Worm (Caenorhabditis elegans) whole organism, young adult: ENCODE results near the gene C14C6.3.

Experiments
- B0336.3 ChIP-seq: fragments of 200-800 bp; sonication (Bioruptor generic); IDR thresholded peaks from 2 replicates; pipeline ENCODE4 v1.3.6; 2022; ENCODE audit warnings: missing genetic modification characterization, missing compliant biosample characterization
- D2030.7 ChIP-seq: fragments of 200-800 bp; sonication (Bioruptor generic); IDR thresholded peaks from 2 replicates; pipeline ENCODE4 v1.3.6; 2022; ENCODE audit warnings: missing genetic modification reagents, missing genetic modification characterization, missing compliant biosample characterization
- F55B11.4 ChIP-seq: sonication (generic microtip); optimal IDR thresholded peaks from 2 replicates; lab custom pipeline; 2016; ENCODE audit warnings: missing compliant biosample characterization, missing genetic modification characterization, borderline replicate concordance; ENCODE audit not compliant: insufficient read depth
- F57C9.4 ChIP-seq: sonication (generic microtip); optimal IDR thresholded peaks from 2 replicates; lab custom pipeline; 2017; ENCODE audit warnings: mild to moderate bottlenecking, missing genetic modification characterization, missing compliant biosample characterization
- Y53F4B.3 ChIP-seq: fragments of 200-800 bp; sonication (Bioruptor generic); IDR thresholded peaks from 2 replicates; pipeline ENCODE4 v1.3.6; 2022; ENCODE audit warnings: missing genetic modification reagents, missing genetic modification characterization, missing compliant biosample characterization
- Y56A3A.18 ChIP-seq: fragments of 200-800 bp; sonication (Bioruptor generic); IDR thresholded peaks from 2 replicates; pipeline ENCODE4 v1.3.6; 2022; ENCODE audit warnings: missing genetic modification reagents, missing genetic modification characterization, missing compliant biosample characterization
- Y79H2A.3 ChIP-seq: fragments of 200-800 bp; sonication (Bioruptor generic); conservative IDR thresholded peaks from 2 replicates; pipeline ENCODE4 v1.3.6; 2022; ENCODE audit warnings: missing genetic modification reagents, missing genetic modification characterization, missing compliant biosample characterization
- aptf-3 ChIP-seq: fragments of 200-800 bp; sonication (Bioruptor generic); IDR thresholded peaks from 2 replicates; pipeline ENCODE4 v1.3.6; 2022; ENCODE audit warnings: missing genetic modification characterization, missing compliant biosample characterization
- attf-5 ChIP-seq: fragments of 200-800 bp; sonication (Bioruptor generic); optimal IDR thresholded peaks from 2 replicates; lab custom pipeline; 2018; ENCODE audit warnings: mild to moderate bottlenecking, missing genetic modification characterization, missing compliant biosample characterization
- bed-1 ChIP-seq: fragments of 200-800 bp; sonication (Bioruptor generic); IDR thresholded peaks from 2 replicates; pipeline ENCODE4 v1.3.6; 2022; ENCODE audit warnings: missing genetic modification reagents, missing genetic modification characterization, missing compliant biosample characterization
- bed-2 ChIP-seq: fragments of 200-800 bp; sonication (Bioruptor generic); IDR thresholded peaks from 2 replicates; pipeline ENCODE4 v1.3.6; 2022; ENCODE audit warnings: missing genetic modification reagents, missing genetic modification characterization, missing compliant biosample characterization
- cebp-1 ChIP-seq, 2 experiments: fragments of 200-800 bp in 1 of 2; sonication (Bioruptor generic) in 1 of 2; sonication (generic microtip) in 1 of 2; IDR thresholded peaks in 1 of 2; optimal IDR thresholded peaks in 1 of 2; 2 replicates each; pipeline versions ENCODE4 v1.3.6 to Lab custom; 2017 to 2022; ENCODE audit warnings: missing compliant biosample characterization in 2 of 2, missing genetic modification characterization in 2 of 2, mild to moderate bottlenecking in 1 of 2, missing genetic modification reagents in 1 of 2, moderate library complexity in 1 of 2
- chd-7 ChIP-seq: sonication (generic microtip); optimal IDR thresholded peaks from 2 replicates; lab custom pipeline; 2016; ENCODE audit warnings: mild to moderate bottlenecking, missing genetic modification characterization, moderate library complexity, missing compliant biosample characterization
- dox-1 ChIP-seq: fragments of 200-800 bp; sonication (Bioruptor generic); IDR thresholded peaks from 2 replicates; pipeline ENCODE4 v1.3.6; 2022; ENCODE audit warnings: missing genetic modification reagents, missing genetic modification characterization, missing compliant biosample characterization
- egl-18 ChIP-seq: fragments of 200-800 bp; sonication (Bioruptor generic); IDR thresholded peaks from 2 replicates; pipeline ENCODE4 v1.3.6; 2022; ENCODE audit warnings: missing genetic modification reagents, missing genetic modification characterization, missing compliant biosample characterization
- ekl-4 ChIP-seq: fragments of 200-800 bp; sonication (Bioruptor generic); IDR thresholded peaks from 2 replicates; pipeline ENCODE4 v1.3.6; 2022; ENCODE audit warnings: missing genetic modification reagents, missing genetic modification characterization, missing compliant biosample characterization
- fkh-3 ChIP-seq: sonication (generic microtip); optimal IDR thresholded peaks from 2 replicates; lab custom pipeline; 2016; ENCODE audit warnings: mild to moderate bottlenecking, missing genetic modification characterization, missing compliant biosample characterization
- hmg-20 ChIP-seq: fragments of 200-800 bp; sonication (Bioruptor generic); IDR thresholded peaks from 2 replicates; pipeline ENCODE4 v1.3.6; 2022; ENCODE audit warnings: missing genetic modification reagents, missing genetic modification characterization, missing compliant biosample characterization
- hrde-1 ChIP-seq: sonication (generic microtip); optimal IDR thresholded peaks from 2 replicates; lab custom pipeline; 2016; ENCODE audit warnings: missing genetic modification characterization, mild to moderate bottlenecking, missing compliant biosample characterization, moderate library complexity, missing genotype, missing genetic modification reagents, borderline replicate concordance
- lag-1 ChIP-seq: fragments of 200-800 bp; sonication (Bioruptor generic); IDR thresholded peaks from 2 replicates; pipeline ENCODE4 v1.3.6; 2022; ENCODE audit warnings: missing genetic modification reagents, missing genetic modification characterization, missing compliant biosample characterization
- lin-40 ChIP-seq: sonication (generic microtip); optimal IDR thresholded peaks from 2 replicates; lab custom pipeline; 2016; ENCODE audit warnings: missing genetic modification characterization, mild to moderate bottlenecking, missing compliant biosample characterization, missing genotype, missing genetic modification reagents
- lsy-27 ChIP-seq: sonication (generic microtip); optimal IDR thresholded peaks from 2 replicates; lab custom pipeline; 2017; ENCODE audit warnings: missing genetic modification characterization, mild to moderate bottlenecking, missing compliant biosample characterization, antibody characterized with exemption, missing genotype, borderline replicate concordance; ENCODE audit not compliant: insufficient read depth
- madf-6 ChIP-seq: fragments of 200-800 bp; sonication (Bioruptor generic); IDR thresholded peaks from 2 replicates; pipeline ENCODE4 v1.3.6; 2022; ENCODE audit warnings: missing genetic modification reagents, missing genetic modification characterization, missing compliant biosample characterization
- mcd-1 ChIP-seq: fragments of 200-800 bp; sonication (Bioruptor generic); IDR thresholded peaks from 2 replicates; pipeline ENCODE4 v1.3.6; 2022; ENCODE audit warnings: missing genetic modification reagents, missing genetic modification characterization, missing compliant biosample characterization
- nhr-80 ChIP-seq: sonication (generic microtip); optimal IDR thresholded peaks from 2 replicates; lab custom pipeline; 2016; ENCODE audit warnings: missing genetic modification characterization, missing compliant biosample characterization
- rcor-1 ChIP-seq: fragments of 200-800 bp; sonication (Bioruptor generic); IDR thresholded peaks from 2 replicates; pipeline ENCODE4 v1.3.6; 2022; ENCODE audit warnings: missing genetic modification reagents, missing genetic modification characterization, missing compliant biosample characterization
- repo-1 ChIP-seq: sonication (generic microtip); optimal IDR thresholded peaks from 2 replicates; lab custom pipeline; 2017; ENCODE audit warnings: mild to moderate bottlenecking, missing genetic modification characterization, missing compliant biosample characterization
- snpc-1.3 ChIP-seq: sonication (generic microtip); optimal IDR thresholded peaks from 2 replicates; lab custom pipeline; 2017; ENCODE audit warnings: missing genetic modification characterization, mild to moderate bottlenecking, missing compliant biosample characterization, antibody characterized with exemption, moderate library complexity, missing genotype, missing genetic modification reagents; ENCODE audit not compliant: insufficient read depth
- snpc-4 ChIP-seq, 5 experiments: fragments of 150-350 bp in 1 of 5; sonication (generic microtip) in 4 of 5; optimal IDR thresholded peaks; 2 replicates each; lab custom pipeline; 2014 to 2018; ENCODE audit warnings: missing genetic modification characterization in 5 of 5, missing biosample characterization in 3 of 5, antibody characterized with exemption in 2 of 5, mild to moderate bottlenecking in 2 of 5, missing compliant biosample characterization in 2 of 5, missing genotype in 2 of 5, moderate library complexity in 2 of 5, missing genetic modification reagents in 1 of 5
- zfh-2 ChIP-seq: fragments of 200-800 bp; sonication (Bioruptor generic); conservative IDR thresholded peaks from 2 replicates; pipeline ENCODE4 v1.3.6; 2022; ENCODE audit warnings: missing genetic modification reagents, missing genetic modification characterization, missing compliant biosample characterization
- ztf-25 ChIP-seq: fragments of 200-800 bp; sonication (Bioruptor generic); IDR thresholded peaks from 2 replicates; pipeline ENCODE4 v1.3.6; 2022; ENCODE audit warnings: missing genetic modification reagents, missing genetic modification characterization, missing compliant biosample characterization
- ztf-26 ChIP-seq: sonication (generic microtip); optimal IDR thresholded peaks from 2 replicates; lab custom pipeline; 2017; ENCODE audit warnings: missing genetic modification characterization, missing compliant biosample characterization

Gene C14C6.3

DNA sequence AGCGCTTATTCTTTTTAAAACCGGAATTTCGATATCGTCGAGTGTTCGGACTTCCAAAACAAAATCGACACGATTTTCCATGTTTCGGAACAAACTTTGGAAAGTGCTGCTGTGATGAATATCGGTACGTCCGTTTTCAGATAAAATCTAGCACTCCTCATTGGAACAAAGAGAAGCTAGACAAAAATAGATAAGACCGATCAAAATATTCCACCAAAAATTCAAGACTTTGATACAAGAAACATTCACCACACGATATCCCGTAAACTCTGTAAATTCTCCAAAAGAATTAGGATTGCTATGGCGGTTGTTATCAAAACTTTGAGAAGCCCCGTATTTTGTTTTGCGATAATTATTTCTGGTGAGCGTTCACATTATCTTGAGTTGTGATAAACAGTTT is at the start of gene C14C6.3:
Gene C14C6.3, plus strand, starts transcription at position 301 of the 400 bp plus-strand sequence.
- TF ChIP-seq F57C9.4 (tag; lab: Kevin White, UChicago): no peak
- TF ChIP-seq ztf-26 (tag; lab: Kevin White, UChicago): no peak
- no peak for TF ChIP-seq ztf-25

DNA sequence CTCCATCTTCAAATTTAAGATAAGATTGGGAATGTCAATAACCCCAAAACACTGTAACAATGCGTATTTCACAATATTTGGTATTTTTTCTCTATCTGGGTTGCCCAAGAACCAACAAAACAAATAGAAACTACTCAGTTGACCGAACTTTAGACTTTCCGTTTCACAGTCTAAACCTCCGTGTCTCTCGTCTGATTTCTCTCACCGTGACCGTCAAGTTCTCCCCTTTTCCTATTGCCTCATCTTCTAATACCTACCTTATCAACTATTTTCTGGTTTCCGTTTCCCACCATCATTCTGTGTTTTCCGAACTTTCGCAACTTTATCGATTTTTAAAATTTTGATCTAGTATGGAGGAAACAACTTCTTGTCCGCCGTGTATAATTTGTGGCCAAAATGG is 49.0 kb upstream of the C14C6.3 start, which contains the start of gene nhr-131:
Gene nhr-131, plus strand, starts transcription at position 87 of the 400 bp plus-strand sequence.
- TF ChIP-seq cebp-1 (GFP tag; IDR thresholded peaks at IDR 0.05; lab: Robert Waterston, UW) (peak; percentile 73), cebp-1 (tag; optimal IDR thresholded peaks at IDR 0.05; lab: Kevin White, UChicago) (peak; percentile 89), nhr-80 (peak; percentile 77), ekl-4 (GFP tag; lab: Robert Waterston, UW) (no peak), attf-5 (GFP tag; lab: Kevin White, UChicago) (peak; percentile 54), snpc-4 (GFP tag; optimal IDR thresholded peaks at IDR 0.05; lab: Kevin White, UChicago) (no peak), snpc-4 (tag; optimal IDR thresholded peaks at IDR 0.05; lab: Kevin White, UChicago) (no peak), lin-40 (tag; lab: Kevin White, UChicago) (peak; percentile 20), dox-1 (GFP tag; lab: Robert Waterston, UW) (peak; percentile 41), bed-2 (GFP tag; lab: Robert Waterston, UW) (no peak)

DNA sequence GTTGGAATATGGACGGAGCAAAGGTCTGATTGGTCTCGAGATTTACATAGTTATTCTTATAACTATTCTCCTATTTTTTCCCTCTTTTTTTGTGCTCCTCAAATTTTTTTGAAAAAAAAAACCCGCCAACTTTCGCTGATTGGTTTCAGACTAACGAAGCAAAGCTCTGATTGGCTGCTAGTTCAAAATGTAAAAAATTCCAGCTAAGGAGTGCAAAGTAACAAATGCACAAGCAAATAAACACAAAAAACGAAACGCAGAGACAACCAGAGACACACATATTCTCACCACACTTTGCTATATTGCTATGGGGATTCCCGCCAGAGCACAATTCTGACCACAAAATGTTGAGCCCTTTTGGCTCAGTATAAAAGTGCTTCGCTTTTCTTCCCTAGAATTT is 45.9 kb upstream of the C14C6.3 start, which contains the start of gene T01G6.1:
Gene T01G6.1, plus strand, starts transcription at position 301 of the 400 bp plus-strand sequence.
- TF ChIP-seq nhr-80: no peak
- TF ChIP-seq B0336.3 (GFP tag; lab: Robert Waterston, UW): no peak
- no peak for TF ChIP-seq egl-18 (GFP tag; lab: Robert Waterston, UW)
- no peak for TF ChIP-seq chd-7 (tag; lab: Kevin White, UChicago)
- no peak for TF ChIP-seq fkh-3 (tag; lab: Kevin White, UChicago)
- TF ChIP-seq hmg-20 (GFP tag; lab: Robert Waterston, UW): no peak
- TF ChIP-seq bed-1 (GFP tag; lab: Robert Waterston, UW): no peak
- no peak for TF ChIP-seq bed-2 (GFP tag; lab: Robert Waterston, UW)
- TF ChIP-seq lsy-27: no peak
- TF ChIP-seq Y79H2A.3 (GFP tag; lab: Robert Waterston, UW): no peak

DNA sequence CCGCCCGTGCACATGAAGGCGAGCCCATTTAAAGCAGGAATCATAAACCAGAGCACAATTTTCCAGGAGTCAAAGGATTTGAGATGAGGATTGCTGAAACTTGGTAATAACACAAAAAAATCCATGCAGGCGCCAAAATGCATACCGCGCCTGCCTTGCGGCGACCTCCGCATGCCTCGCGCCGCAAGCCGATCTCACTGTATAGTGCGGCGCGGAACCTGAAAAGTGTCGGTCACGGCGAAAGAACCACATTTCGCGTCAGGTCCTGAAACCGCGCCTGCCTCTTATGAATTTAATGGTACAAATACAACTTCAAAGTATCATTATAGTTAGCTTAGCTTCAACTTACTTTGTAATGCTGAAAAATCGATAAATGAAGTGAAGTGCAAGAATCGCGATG is 42.7 kb upstream of the C14C6.3 start:
- TF ChIP-seq hrde-1 (tag; lab: Kevin White, UChicago): no peak
- no peak for TF ChIP-seq snpc-4 (GFP tag; optimal IDR thresholded peaks at IDR 0.05; lab: Kevin White, UChicago)
- peak in 1 of 4 experiments; percentile 1 for TF ChIP-seq snpc-4 (tag; optimal IDR thresholded peaks at IDR 0.05; lab: Kevin White, UChicago)
- peak; percentile 73 for TF ChIP-seq zfh-2
- TF ChIP-seq mcd-1 (GFP tag; lab: Robert Waterston, UW): no peak
- TF ChIP-seq bed-1 (GFP tag; lab: Robert Waterston, UW): no peak

DNA sequence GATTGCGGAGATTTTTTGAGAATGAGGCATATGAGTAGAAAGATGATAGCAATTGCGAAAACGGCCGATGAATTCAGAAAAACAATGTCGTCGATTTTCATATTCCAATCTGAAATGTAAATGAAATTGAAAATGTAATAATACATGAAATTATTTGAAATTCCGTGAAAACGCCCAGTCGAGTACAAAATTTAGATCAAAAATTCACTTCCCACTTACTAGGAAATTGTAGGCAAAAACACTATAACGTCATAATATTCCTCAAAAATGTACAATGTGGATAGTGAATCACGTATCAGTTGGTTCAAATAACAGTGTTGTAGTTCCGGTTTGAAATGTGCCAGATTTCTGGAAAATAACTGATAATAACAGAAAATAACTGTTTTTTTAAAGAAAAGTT is 42.0 kb upstream of the C14C6.3 start, which contains the start of gene str-256:
Gene str-256, minus strand, starts transcription at position 101 of the 400 bp plus-strand sequence.
- TF ChIP-seq D2030.7 (GFP tag; lab: Robert Waterston, UW) (no peak), lin-40 (tag; lab: Kevin White, UChicago) (no peak), rcor-1 (GFP tag; lab: Robert Waterston, UW) (no peak), F55B11.4 (no peak), lag-1 (GFP tag; lab: Robert Waterston, UW) (no peak), aptf-3 (GFP tag; lab: Robert Waterston, UW) (no peak), egl-18 (GFP tag; lab: Robert Waterston, UW) (no peak), Y53F4B.3 (GFP tag; lab: Robert Waterston, UW) (no peak), Y79H2A.3 (GFP tag; lab: Robert Waterston, UW) (no peak), madf-6 (GFP tag; lab: Robert Waterston, UW) (no peak), snpc-4 (GFP tag; optimal IDR thresholded peaks at IDR 0.05; lab: Kevin White, UChicago) (no peak), snpc-4 (tag; optimal IDR thresholded peaks at IDR 0.05; lab: Kevin White, UChicago) (no peak), Y56A3A.18 (GFP tag; lab: Robert Waterston, UW) (no peak), chd-7 (tag; lab: Kevin White, UChicago) (no peak), snpc-1.3 (tag; lab: Kevin White, UChicago) (no peak), repo-1 (tag; lab: Kevin White, UChicago) (no peak)
